Worm (Caenorhabditis elegans): ENCODE data around the gene ugt-65.

DNA sequence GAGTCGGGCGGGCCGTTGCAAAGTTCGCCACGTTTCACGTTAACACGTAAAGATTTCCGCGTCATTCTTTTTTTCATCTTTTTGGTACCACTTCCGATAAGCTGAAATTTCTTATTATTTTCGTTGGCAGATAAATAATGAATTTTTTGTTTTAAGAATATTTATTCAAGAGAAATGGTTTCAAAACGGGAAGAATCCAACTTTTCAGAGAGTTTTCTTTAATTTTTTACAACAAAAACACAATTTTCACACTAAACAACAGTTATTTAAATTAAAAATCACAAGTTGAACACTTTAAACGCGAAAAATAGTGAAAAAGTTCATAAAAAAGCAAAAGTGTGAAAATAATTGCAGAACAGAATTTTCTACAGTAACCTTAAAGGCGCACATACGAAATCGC, 33.6 kb downstream of the ugt-65 start, which contains the start of gene spe-44:
- TF ChIP-seq nhr-237 (tag; optimal IDR thresholded peaks at IDR 0.05) (no peak), ceh-62 (tag; optimal IDR thresholded peaks at IDR 0.05) (no peak), skn-1 (tag; optimal IDR thresholded peaks at IDR 0.05) (no peak), jun-1 (tag; optimal IDR thresholded peaks at IDR 0.05) (no peak), lin-13 (GFP tag; optimal IDR thresholded peaks at IDR 0.05) (no peak)
